Comparison of ENCODE assay signal across 4 worm cellular contexts in the genomic region with DNA sequence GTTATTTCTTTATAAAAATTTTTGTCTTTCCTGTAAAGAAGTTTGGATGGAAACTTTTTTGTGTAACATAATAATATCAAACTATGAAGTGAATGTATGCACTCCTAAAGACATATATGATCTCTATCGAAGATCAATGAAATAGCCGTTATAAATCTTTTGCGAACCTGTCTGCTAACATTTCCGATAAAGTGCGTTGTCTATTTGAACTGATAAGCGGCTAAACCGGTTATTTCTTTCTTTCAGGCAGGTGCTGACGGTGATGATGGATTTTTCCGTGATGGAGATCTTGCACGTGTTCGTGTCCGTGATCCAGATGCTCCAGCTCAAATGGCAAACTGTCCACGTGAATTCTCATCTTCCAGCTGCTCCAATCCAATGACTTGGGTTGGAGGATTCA.
TF ChIP-seq lines count a peak whose summit lies in the region.

No protein-coding gene starts in this region.

TF ChIP-seq in whole organism, L1 larva, 84 proteins besides CTCF, POLR2A, EP300 and RAD21:
- TF ChIP-seq isw-1 (GFP tag; IDR thresholded peaks at IDR 0.05; lab: Robert Waterston, UW), result no peak
- no peak for TF ChIP-seq F16B12.6 (tag; optimal IDR thresholded peaks at IDR 0.05; lab: Kevin White, UChicago)
- no peak for TF ChIP-seq zag-1 (tag; optimal IDR thresholded peaks at IDR 0.05; lab: Kevin White, UChicago)
- peak; percentile 62; the same call in 1 of the 2 replicates for TF ChIP-seq grh-1 (GFP tag; IDR thresholded peaks at IDR 0.05; lab: Robert Waterston, UW)
- TF ChIP-seq ets-5 (GFP tag; IDR thresholded peaks at IDR 0.05; lab: Robert Waterston, UW), result no peak
- no peak for TF ChIP-seq xbp-1 (tag; optimal IDR thresholded peaks at IDR 0.05; lab: Kevin White, UChicago)
- peak; percentile 64 for TF ChIP-seq blmp-1 (tag; optimal IDR thresholded peaks at IDR 0.05; lab: Kevin White, UChicago)
- peak; percentile 69 for TF ChIP-seq nhr-85 (tag; lab: Kevin White, UChicago)
- TF ChIP-seq nhr-237 (tag; optimal IDR thresholded peaks at IDR 0.05; lab: Kevin White, UChicago), result no peak
- TF ChIP-seq elt-2 (tag; optimal IDR thresholded peaks at IDR 0.05; lab: Kevin White, UChicago), result no peak
- TF ChIP-seq elt-3 (tag; optimal IDR thresholded peaks at IDR 0.05; lab: Kevin White, UChicago), result peak in 3 of 6 experiments; percentile 3 to 26 (median 9)
- no peak for TF ChIP-seq lin-14 (GFP tag; optimal IDR thresholded peaks at IDR 0.05; lab: Kevin White, UChicago)
- TF ChIP-seq egl-27 (tag; optimal IDR thresholded peaks at IDR 0.05; lab: Kevin White, UChicago), result no peak
- TF ChIP-seq hlh-17 (GFP tag; optimal IDR thresholded peaks at IDR 0.05; lab: Kevin White, UChicago; ENCODE audit: borderline replicate concordance), result no peak
- no peak for TF ChIP-seq efl-1 (optimal IDR thresholded peaks at IDR 0.05; lab: Kevin White, UChicago)
- TF ChIP-seq efl-1 (GFP tag; optimal IDR thresholded peaks at IDR 0.05 in 1 of 2; lab: Kevin White, UChicago), result peak in 1 of 2 experiments; percentile 72
- no peak for TF ChIP-seq ceh-88 (GFP tag; IDR thresholded peaks at IDR 0.05; lab: Robert Waterston, UW)
TF ChIP-seq in whole organism, L1 larva: peak in this region for 5.

TF ChIP-seq in whole organism, L2 larva, 48 proteins besides CTCF, POLR2A, EP300 and RAD21:
- TF ChIP-seq sma-9 (GFP tag; optimal IDR thresholded peaks at IDR 0.05; lab: Kevin White, UChicago) (peak; percentile 54), sma-9 (tag; optimal IDR thresholded peaks at IDR 0.05; lab: Kevin White, UChicago) (no peak), nhr-21 (tag; optimal IDR thresholded peaks at IDR 0.05; lab: Kevin White, UChicago) (peak; percentile 51), alr-1 (tag; optimal IDR thresholded peaks at IDR 0.05; lab: Kevin White, UChicago) (no peak), nhr-25 (tag; optimal IDR thresholded peaks at IDR 0.05; lab: Kevin White, UChicago) (peak; percentile 29)

TF ChIP-seq in whole organism, L3 larva, 47 proteins besides CTCF, POLR2A, EP300 and RAD21:
- TF ChIP-seq eor-1 (tag; optimal IDR thresholded peaks at IDR 0.05; lab: Kevin White, UChicago) (no peak), mml-1 (tag; optimal IDR thresholded peaks at IDR 0.05; lab: Kevin White, UChicago) (no peak), fos-1 (tag; optimal IDR thresholded peaks at IDR 0.05; lab: Kevin White, UChicago) (no peak), ceh-9 (tag; optimal IDR thresholded peaks at IDR 0.05; lab: Kevin White, UChicago) (no peak), nhr-23 (tag; optimal IDR thresholded peaks at IDR 0.05; lab: Kevin White, UChicago) (peak; percentile 52), elt-3 (tag; optimal IDR thresholded peaks at IDR 0.05; lab: Kevin White, UChicago) (peak in 1 of 3 experiments; percentile 63), ceh-82 (tag; optimal IDR thresholded peaks at IDR 0.05; lab: Kevin White, UChicago) (no peak), nhr-12 (tag; optimal IDR thresholded peaks at IDR 0.05; lab: Kevin White, UChicago) (no peak), nhr-43 (tag; optimal IDR thresholded peaks at IDR 0.05; lab: Kevin White, UChicago; ENCODE audit: poor library complexity, severe bottlenecking) (peak; percentile 59)

TF ChIP-seq in whole organism, L4 larva, 104 proteins besides CTCF, POLR2A, EP300 and RAD21:
- TF ChIP-seq ceh-82 (tag; optimal IDR thresholded peaks at IDR 0.05; lab: Kevin White, UChicago), result no peak
- TF ChIP-seq hlh-11 (tag; optimal IDR thresholded peaks at IDR 0.05; lab: Kevin White, UChicago), result peak; percentile 8
- peak; percentile 27 for TF ChIP-seq hlh-30 (tag; optimal IDR thresholded peaks at IDR 0.05; lab: Kevin White, UChicago; ENCODE audit: insufficient read depth)
